Fruit fly (Drosophila melanogaster) whole organism: ENCODE data around the gene CG18666.

Experiments used
- CG8478 ChIP-seq: fragments of >200 bp; optimal IDR thresholded peaks from 2 replicates; lab custom pipeline; 2018; ENCODE audit warnings: inconsistent platforms
- pan ChIP-seq: fragments of >200 bp; optimal IDR thresholded peaks from 2 replicates; lab custom pipeline; 2017
- psq ChIP-seq: fragments of >200 bp; optimal IDR thresholded peaks from 2 replicates; lab custom pipeline; 2017
- usp ChIP-seq: fragments of >200 bp; optimal IDR thresholded peaks from 2 replicates; lab custom pipeline; 2017; ENCODE audit warnings: missing biosample characterization, missing genetic modification characterization, mixed read lengths

DNA sequence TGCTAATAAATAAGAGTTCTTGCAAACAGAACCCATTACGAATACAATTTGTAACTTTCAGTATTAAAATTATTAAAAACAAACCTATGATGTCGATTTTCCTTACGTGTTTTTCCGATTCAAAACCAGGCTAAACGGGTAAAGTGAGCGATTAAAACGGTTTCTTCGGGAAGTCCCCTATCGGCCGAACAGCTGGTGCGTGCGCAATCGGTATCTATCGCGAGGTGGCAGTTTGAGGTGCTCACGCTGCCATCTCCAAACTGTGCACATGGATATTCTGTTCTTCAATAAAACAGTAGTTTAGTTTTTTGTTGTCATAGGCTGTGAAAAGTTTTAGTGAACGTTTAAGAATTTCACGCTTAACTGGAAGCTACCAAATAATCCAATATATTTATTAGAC, 45.4 kb upstream of the CG18666 start, which contains the start of gene TTLL4A:
- TF ChIP-seq usp (GFP tag; lab: Kevin White, UChicago) (no peak), psq (lab: Kevin White, UChicago) (no peak), pan (no peak), CG8478 (no peak)
